Worm (Caenorhabditis elegans): ENCODE data around the gene F10E7.2.

- no peak for TF ChIP-seq W03F9.2 (tag; optimal IDR thresholded peaks at IDR 0.05)
- TF ChIP-seq dao-5 (tag; optimal IDR thresholded peaks at IDR 0.05) = no peak
Measured at ce11 chrII:7119525-7119924, 2.5 kb upstream of the F10E7.2 start.

Data from whole organism, L4/young adult.